Worm (Caenorhabditis elegans) whole organism, L2 larva: ENCODE data around the gene pcca-1.
A peak's percentile ranks its signal among the peaks of the same experiment; 100 is the strongest.

ENCODE experiments used
- C34F6.9 ChIP-seq: fragments of 150-350 bp; optimal IDR thresholded peaks from 2 replicates; lab custom pipeline; 2014; ENCODE audit warnings: missing biosample characterization, missing genetic modification characterization
- Y55F3AM.14 ChIP-seq: fragments of 200-800 bp; sonication (Bioruptor generic); optimal IDR thresholded peaks from 2 replicates; lab custom pipeline; 2018; ENCODE audit warnings: mild to moderate bottlenecking, missing genetic modification characterization, missing compliant biosample characterization
- ZK546.5 ChIP-seq: sonication (generic microtip); optimal IDR thresholded peaks from 2 replicates; lab custom pipeline; 2017; ENCODE audit warnings: missing biosample characterization, missing genetic modification characterization
- alr-1 ChIP-seq: fragments of 150-350 bp; optimal IDR thresholded peaks from 2 replicates; lab custom pipeline; 2014; ENCODE audit warnings: missing biosample characterization, missing genetic modification characterization
- blmp-1 ChIP-seq: sonication (generic microtip); optimal IDR thresholded peaks from 2 replicates; lab custom pipeline; 2017; ENCODE audit warnings: missing genetic modification characterization, mild to moderate bottlenecking, missing compliant biosample characterization, antibody characterized with exemption, moderate library complexity; ENCODE audit not compliant: insufficient read depth
- ceh-16 ChIP-seq: fragments of 150-350 bp; optimal IDR thresholded peaks from 2 replicates; lab custom pipeline; 2014; ENCODE audit warnings: missing biosample characterization, missing genetic modification characterization
- ceh-82 ChIP-seq: fragments of 150-350 bp; optimal IDR thresholded peaks from 2 replicates; lab custom pipeline; 2014; ENCODE audit warnings: missing biosample characterization, missing genetic modification characterization
- crh-2 ChIP-seq: sonication (generic microtip); optimal IDR thresholded peaks from 2 replicates; lab custom pipeline; 2017; ENCODE audit warnings: missing biosample characterization, missing genetic modification characterization
- dmd-4 ChIP-seq: sonication (generic microtip); optimal IDR thresholded peaks from 2 replicates; lab custom pipeline; 2017; ENCODE audit warnings: missing biosample characterization, missing genetic modification characterization
- elt-3 ChIP-seq: sonication (generic microtip); optimal IDR thresholded peaks from 2 replicates; lab custom pipeline; 2017; ENCODE audit warnings: missing biosample characterization, missing genetic modification characterization
- fos-1 ChIP-seq: fragments of 150-350 bp; optimal IDR thresholded peaks from 2 replicates; lab custom pipeline; 2014; ENCODE audit warnings: missing biosample characterization, missing genetic modification characterization
- gmeb-1 ChIP-seq: fragments of 150-350 bp; optimal IDR thresholded peaks from 2 replicates; lab custom pipeline; 2014; ENCODE audit warnings: missing biosample characterization, missing genetic modification characterization
- lin-13 ChIP-seq: fragments of 150-350 bp; optimal IDR thresholded peaks from 2 replicates; lab custom pipeline; 2014; ENCODE audit warnings: missing biosample characterization, missing genetic modification reagents, missing genetic modification characterization
- lin-39 ChIP-seq: fragments of 150-350 bp; optimal IDR thresholded peaks from 2 replicates; lab custom pipeline; 2014; ENCODE audit warnings: missing biosample characterization, missing genetic modification reagents, missing genetic modification characterization
- lsy-2 ChIP-seq, 2 experiments: fragments of 150-350 bp in 1 of 2; sonication (generic microtip) in 1 of 2; optimal IDR thresholded peaks; 2 replicates each; lab custom pipeline; 2014 to 2017; ENCODE audit warnings: missing biosample characterization in 2 of 2, missing genetic modification characterization in 2 of 2
- mab-5 ChIP-seq: fragments of 150-350 bp; optimal IDR thresholded peaks from 2 replicates; lab custom pipeline; 2014; ENCODE audit warnings: missing biosample characterization, missing genetic modification characterization
- mdl-1 ChIP-seq, 2 experiments: fragments of 150-350 bp in 1 of 2; sonication (generic microtip) in 1 of 2; optimal IDR thresholded peaks; 2 replicates each; lab custom pipeline; 2017; ENCODE audit warnings: missing biosample characterization in 2 of 2, missing genetic modification characterization in 2 of 2
- nhr-11 ChIP-seq: fragments of 150-350 bp; optimal IDR thresholded peaks from 2 replicates; lab custom pipeline; 2014; ENCODE audit warnings: missing biosample characterization, missing genetic modification characterization
- nhr-12 ChIP-seq: fragments of 150-350 bp; optimal IDR thresholded peaks from 2 replicates; lab custom pipeline; 2014; ENCODE audit warnings: missing biosample characterization, missing genetic modification characterization
- nhr-21 ChIP-seq: fragments of 150-350 bp; optimal IDR thresholded peaks from 2 replicates; lab custom pipeline; 2014; ENCODE audit warnings: missing biosample characterization, missing genetic modification characterization
- nhr-23 ChIP-seq: fragments of 150-350 bp; optimal IDR thresholded peaks from 2 replicates; lab custom pipeline; 2014; ENCODE audit warnings: missing biosample characterization, missing genetic modification reagents, missing genetic modification characterization
- nhr-237 ChIP-seq: fragments of 150-350 bp; optimal IDR thresholded peaks from 2 replicates; lab custom pipeline; 2014; ENCODE audit warnings: missing biosample characterization, missing genetic modification characterization
- nhr-25 ChIP-seq: fragments of 150-350 bp; sonication (generic microtip); optimal IDR thresholded peaks from 3 replicates; lab custom pipeline; 2014; ENCODE audit warnings: missing biosample characterization, missing genetic modification characterization
- nhr-77 ChIP-seq: fragments of 150-350 bp; optimal IDR thresholded peaks from 2 replicates; lab custom pipeline; 2014; ENCODE audit warnings: missing biosample characterization, missing genetic modification characterization
- peb-1 ChIP-seq: fragments of 150-350 bp; optimal IDR thresholded peaks from 2 replicates; lab custom pipeline; 2014; ENCODE audit warnings: missing biosample characterization, missing genetic modification characterization
- skn-1 ChIP-seq: sonication (generic microtip); optimal IDR thresholded peaks from 2 replicates; lab custom pipeline; 2017; ENCODE audit warnings: missing biosample characterization, missing genetic modification characterization
- snpc-4 ChIP-seq: fragments of 150-350 bp; optimal IDR thresholded peaks from 2 replicates; lab custom pipeline; 2014; ENCODE audit warnings: missing biosample characterization, missing genetic modification characterization
- unc-55 ChIP-seq: fragments of 150-350 bp; sonication (generic microtip); optimal IDR thresholded peaks from 3 replicates; lab custom pipeline; 2014; ENCODE audit warnings: missing biosample characterization, missing genetic modification reagents, missing genetic modification characterization
- unc-62 ChIP-seq: fragments of 150-350 bp; optimal IDR thresholded peaks from 2 replicates; lab custom pipeline; 2014; ENCODE audit warnings: missing biosample characterization, missing genetic modification reagents, missing genetic modification characterization
- zag-1 ChIP-seq: fragments of 150-350 bp; optimal IDR thresholded peaks from 2 replicates; lab custom pipeline; 2014; ENCODE audit warnings: missing biosample characterization, missing genetic modification characterization
- ztf-1 ChIP-seq: fragments of 200-800 bp; sonication (Bioruptor generic); conservative IDR thresholded peaks from 2 replicates; pipeline ENCODE4 v1.3.6; 2022; ENCODE audit warnings: missing genetic modification characterization, missing compliant biosample characterization
- ztf-4 ChIP-seq: fragments of 150-350 bp; optimal IDR thresholded peaks from 2 replicates; lab custom pipeline; 2014; ENCODE audit warnings: missing biosample characterization, missing genetic modification characterization

Gene pcca-1

DNA sequence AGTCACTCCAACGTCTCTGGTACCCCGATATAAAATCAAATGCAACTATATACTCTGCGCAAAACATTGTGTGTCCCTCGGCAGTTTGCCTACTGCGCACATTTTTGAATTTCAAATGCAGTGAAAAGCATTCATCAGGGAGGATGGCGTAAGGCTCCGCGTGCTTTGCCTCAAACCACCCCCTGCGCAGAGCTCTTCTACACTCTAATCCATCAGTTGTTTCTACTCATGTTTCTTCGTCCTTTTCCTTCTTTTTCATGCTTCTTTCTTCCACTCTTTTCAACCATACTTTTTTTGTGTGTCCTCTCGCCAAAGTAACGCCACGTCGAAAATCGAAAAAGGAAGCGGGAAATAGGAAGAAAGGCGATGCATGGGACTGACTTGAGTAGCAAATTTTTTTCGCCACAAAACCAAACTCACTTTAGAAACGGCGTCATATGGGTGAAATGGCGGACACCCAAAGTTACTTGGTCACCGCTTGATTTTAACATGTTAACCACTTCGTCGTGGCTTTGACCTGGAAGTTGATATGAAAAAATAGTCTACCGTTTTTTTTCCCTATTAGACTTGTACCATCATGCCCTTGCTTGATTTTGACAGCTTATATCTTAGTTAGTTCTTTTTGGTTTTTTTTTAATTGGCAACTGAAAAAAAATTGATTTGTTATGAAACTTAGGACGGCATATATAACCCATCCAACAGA lies 17.8 kb upstream of the pcca-1 start:
- peak; percentile 21 for TF ChIP-seq C34F6.9 (tag; lab: Kevin White, UChicago)
- TF ChIP-seq crh-2 (tag; lab: Kevin White, UChicago): peak; percentile 44
- TF ChIP-seq lin-39: no peak
- TF ChIP-seq alr-1 (tag; lab: Kevin White, UChicago): peak; percentile 20
- peak in 1 of 2 experiments; percentile 17 for TF ChIP-seq mdl-1 (tag; optimal IDR thresholded peaks at IDR 0.05; lab: Kevin White, UChicago)
- no peak for TF ChIP-seq Y55F3AM.14 (GFP tag; lab: Kevin White, UChicago)
- no peak for TF ChIP-seq peb-1 (tag; lab: Kevin White, UChicago)
- peak; percentile 84 for TF ChIP-seq unc-55
- peak in 1 of 2 experiments; percentile 11 for TF ChIP-seq lsy-2 (tag; optimal IDR thresholded peaks at IDR 0.05; lab: Kevin White, UChicago)
- peak; percentile 21 for TF ChIP-seq zag-1 (tag; lab: Kevin White, UChicago)

DNA sequence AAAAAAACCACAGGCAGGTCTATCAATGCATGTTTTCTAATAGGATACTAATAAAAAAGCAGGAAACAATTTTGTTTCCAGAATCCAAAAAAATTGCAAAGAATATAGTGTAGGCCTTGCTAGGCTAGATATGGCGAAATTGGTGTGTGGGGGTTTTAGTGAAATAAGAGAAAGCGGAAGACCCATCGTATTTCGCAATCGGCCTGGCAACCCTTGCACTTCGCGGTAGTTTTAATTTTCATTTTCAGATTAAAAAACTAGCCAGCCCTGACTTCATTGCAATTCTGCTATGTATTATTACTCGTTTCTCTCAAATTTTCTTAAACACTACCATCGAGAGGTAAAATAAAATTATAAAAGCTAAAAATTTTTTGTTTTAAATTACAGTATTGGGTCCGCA lies 14.1 kb upstream of the pcca-1 start:
- TF ChIP-seq lin-39: no peak
- TF ChIP-seq unc-55: peak; percentile 32
- TF ChIP-seq, all 48 proteins: peak for 1

ce11 chrX:7672693-7673092 lies 11.9 kb upstream of the pcca-1 start, which contains the start of gene F27D9.2:
F27D9.2 (plus strand) TSS chrX:7672993.
- TF ChIP-seq ceh-16 (tag; lab: Kevin White, UChicago) (no peak), nhr-77 (no peak), mab-5 (tag; lab: Kevin White, UChicago) (no peak), ZK546.5 (tag; lab: Kevin White, UChicago) (no peak), dmd-4 (tag; lab: Kevin White, UChicago) (no peak), unc-55 (no peak), alr-1 (tag; lab: Kevin White, UChicago) (no peak), gmeb-1 (no peak), nhr-25 (no peak), fos-1 (tag; lab: Kevin White, UChicago) (no peak)

- TF ChIP-seq skn-1 (no peak), unc-62 (GFP tag; lab: Kevin White, UChicago) (no peak), peb-1 (tag; lab: Kevin White, UChicago) (no peak), ztf-4 (tag; lab: Kevin White, UChicago) (no peak), nhr-11 (tag; lab: Kevin White, UChicago) (no peak), dmd-4 (tag; lab: Kevin White, UChicago) (no peak), nhr-21 (tag; lab: Kevin White, UChicago) (no peak), lin-13 (no peak), ceh-82 (tag; lab: Kevin White, UChicago) (no peak), ztf-1 (GFP tag; lab: Robert Waterston, UW) (no peak), crh-2 (tag; lab: Kevin White, UChicago) (no peak), nhr-237 (tag; lab: Kevin White, UChicago) (no peak), nhr-23 (tag; lab: Kevin White, UChicago) (no peak)
Observed at ce11 chrX:7670655-7671054, 9.9 kb upstream of the pcca-1 start, which contains the start of gene F27D9.7. F27D9.7 (minus strand) TSS chrX:7670755.

- TF ChIP-seq crh-2 (tag; lab: Kevin White, UChicago): peak; percentile 14
- TF ChIP-seq nhr-12 (tag; lab: Kevin White, UChicago): no peak
- no peak for TF ChIP-seq gmeb-1
- TF ChIP-seq nhr-21 (tag; lab: Kevin White, UChicago): no peak
- no peak for TF ChIP-seq elt-3 (tag; lab: Kevin White, UChicago)
- peak; percentile 32 for TF ChIP-seq fos-1 (tag; lab: Kevin White, UChicago)
Observed at ce11 chrX:7667394-7668089, 6.8 kb upstream of the pcca-1 start, which contains the start of gene F27D9.13. F27D9.13 (minus strand) TSS chrX:7667444.

DNA sequence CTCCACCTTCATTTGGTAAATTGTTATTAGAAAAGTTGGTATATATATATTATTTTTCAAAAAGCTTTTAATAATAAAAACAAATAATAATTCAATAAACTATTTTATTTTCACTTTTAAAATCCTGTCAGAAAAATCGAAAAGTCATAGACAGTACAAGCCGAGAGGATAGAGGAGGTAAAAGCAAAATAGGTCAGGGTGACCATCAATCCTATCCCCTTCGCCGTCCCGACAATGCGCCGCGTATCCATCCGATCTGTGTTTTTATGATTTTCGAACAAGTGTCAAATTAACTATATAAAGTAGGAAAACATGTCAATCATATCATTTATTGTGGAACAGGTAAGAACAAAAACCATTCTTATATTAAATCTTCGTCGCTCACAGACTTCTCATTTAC lies 4.6 kb upstream of the pcca-1 start:
- peak; percentile 49 for TF ChIP-seq blmp-1 (tag; lab: Kevin White, UChicago)
- TF ChIP-seq snpc-4 (tag; lab: Kevin White, UChicago): no peak
- TF ChIP-seq, all 48 proteins: peak for 1
